Worm (Caenorhabditis elegans) whole organism, late embryonic: ENCODE results near the gene aakg-4.

ENCODE experiments used
- T23F11.4 ChIP-seq: fragments of 200-800 bp; sonication (Bioruptor generic); optimal IDR thresholded peaks from 2 replicates; lab custom pipeline; 2018; ENCODE audit warnings: mild to moderate bottlenecking, missing genetic modification characterization, missing compliant biosample characterization
- ama-1 ChIP-seq: fragments of 150-350 bp; optimal IDR thresholded peaks from 2 replicates; lab custom pipeline; 2014
- ets-4 ChIP-seq: sonication (generic microtip); optimal IDR thresholded peaks from 2 replicates; lab custom pipeline; 2016; ENCODE audit warnings: missing genetic modification characterization, missing compliant biosample characterization
- fkh-10 ChIP-seq: fragments of 150-350 bp; optimal IDR thresholded peaks from 2 replicates; lab custom pipeline; 2014; ENCODE audit warnings: missing biosample characterization, missing genetic modification reagents, missing genetic modification characterization
- lin-11 ChIP-seq: fragments of 200-800 bp; sonication (Bioruptor generic); optimal IDR thresholded peaks from 2 replicates; lab custom pipeline; 2018; ENCODE audit warnings: mild to moderate bottlenecking, missing genetic modification characterization, missing compliant biosample characterization
- nfya-1 ChIP-seq: sonication (generic microtip); optimal IDR thresholded peaks from 2 replicates; lab custom pipeline; 2017; ENCODE audit warnings: missing genetic modification characterization, mild to moderate bottlenecking, missing compliant biosample characterization, antibody characterized with exemption, moderate library complexity
- rnt-1 ChIP-seq: sonication (generic microtip); optimal IDR thresholded peaks from 2 replicates; lab custom pipeline; 2016; ENCODE audit warnings: missing genetic modification characterization, missing compliant biosample characterization
- ztf-16 ChIP-seq: sonication (generic microtip); optimal IDR thresholded peaks from 2 replicates; lab custom pipeline; 2017; ENCODE audit warnings: missing genetic modification characterization, missing compliant biosample characterization

DNA sequence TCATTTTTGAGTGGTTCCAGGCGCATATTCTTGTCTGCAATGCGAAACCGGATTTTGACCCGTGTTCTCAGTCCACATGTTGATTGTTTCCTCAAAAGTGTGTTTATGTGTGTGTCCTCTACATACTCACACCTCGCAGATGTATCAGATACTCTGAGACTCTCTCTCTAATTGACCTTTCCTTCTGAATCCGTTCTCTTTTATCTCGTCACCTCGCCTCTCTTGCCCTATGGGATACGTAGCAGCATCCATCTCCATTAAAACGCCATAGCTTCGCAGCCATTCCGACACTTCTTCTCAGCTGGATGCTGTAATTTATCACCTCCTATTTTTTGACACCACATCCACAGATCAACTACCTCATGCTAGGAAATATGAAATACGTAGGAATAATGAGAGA lies 11.4 kb upstream of the aakg-4 start:
- TF ChIP-seq lin-11 (tag; lab: Kevin White, UChicago), result no peak
- no peak for TF ChIP-seq rnt-1
- TF ChIP-seq ets-4 (tag; lab: Kevin White, UChicago), result no peak
- TF ChIP-seq nfya-1 (tag; lab: Kevin White, UChicago), result no peak
- TF ChIP-seq fkh-10 (GFP tag; lab: Kevin White, UChicago), result no peak
- TF ChIP-seq ztf-16 (tag; lab: Kevin White, UChicago), result no peak
- no peak for TF ChIP-seq ama-1
- no peak for TF ChIP-seq T23F11.4 (GFP tag; lab: Kevin White, UChicago)
